Fruit fly (Drosophila melanogaster) whole organism, embryonic: ENCODE results near the gene Cpr30B.

Experiments
- C15 ChIP-seq: fragments of 200-800 bp; sonication (Bioruptor generic); IDR thresholded peaks from 3 replicates; pipeline ENCODE4 v1.3.6; 2022; ENCODE audit warnings: missing biosample characterization, missing genetic modification characterization
- CG10267 ChIP-seq: fragments of 200-800 bp; sonication (Bioruptor generic); optimal IDR thresholded peaks from 2 replicates; lab custom pipeline; 2018; ENCODE audit warnings: missing biosample characterization, mild to moderate bottlenecking, missing genetic modification characterization, moderate library complexity
- CG10366 ChIP-seq: fragments of 200-800 bp; sonication (Bioruptor generic); IDR thresholded peaks from 2 replicates; pipeline ENCODE4 v1.3.6; 2022; ENCODE audit warnings: missing biosample characterization, missing genetic modification characterization
- CG11093 ChIP-seq: fragments of 200-800 bp; sonication (Bioruptor generic); IDR thresholded peaks from 3 replicates; pipeline ENCODE4 v1.3.6; 2022; ENCODE audit warnings: missing biosample characterization, missing genetic modification characterization
- CG12219 ChIP-seq: fragments of 200-800 bp; sonication (Bioruptor generic); optimal IDR thresholded peaks from 3 replicates; lab custom pipeline; 2018; ENCODE audit warnings: missing biosample characterization, mild to moderate bottlenecking, missing genetic modification characterization
- CG12236 ChIP-seq: fragments of 200-800 bp; sonication (Bioruptor generic); optimal IDR thresholded peaks from 2 replicates; lab custom pipeline; 2016; ENCODE audit warnings: missing biosample characterization, missing genetic modification characterization
- CG13775 ChIP-seq: fragments of 200-800 bp; sonication (Bioruptor generic); optimal IDR thresholded peaks from 3 replicates; lab custom pipeline; 2017; ENCODE audit warnings: missing biosample characterization, mild to moderate bottlenecking, missing genetic modification characterization
- CG14441 ChIP-seq: fragments of 200-800 bp; sonication (Bioruptor generic); IDR thresholded peaks from 2 replicates; pipeline ENCODE4 v1.3.6; 2022; ENCODE audit warnings: missing biosample characterization, missing genetic modification characterization
- CG15479 ChIP-seq: fragments of 200-800 bp; sonication (Bioruptor generic); optimal IDR thresholded peaks from 3 replicates; lab custom pipeline; 2019; ENCODE audit warnings: missing biosample characterization, mild to moderate bottlenecking, missing genetic modification characterization, moderate library complexity
- CG1602 ChIP-seq: fragments of 200-800 bp; sonication (Bioruptor generic); optimal IDR thresholded peaks from 3 replicates; lab custom pipeline; 2016; ENCODE audit warnings: missing biosample characterization, missing genetic modification characterization
- CG16813 ChIP-seq: fragments of 200-800 bp; sonication (Bioruptor generic); IDR thresholded peaks from 3 replicates; pipeline ENCODE4 v1.3.6; 2022; ENCODE audit warnings: missing biosample characterization, missing genetic modification characterization; ENCODE audit not compliant: partially characterized antibody
- CG18619 ChIP-seq: fragments of 200-800 bp; sonication (Bioruptor generic); optimal IDR thresholded peaks from 3 replicates; lab custom pipeline; 2017; ENCODE audit warnings: missing biosample characterization, mild to moderate bottlenecking, missing genetic modification characterization
- CG18764 ChIP-seq: fragments of 200-800 bp; sonication (Bioruptor generic); optimal IDR thresholded peaks from 3 replicates; lab custom pipeline; 2016; ENCODE audit warnings: missing biosample characterization, missing genetic modification characterization
- CG2199 ChIP-seq: fragments of 200-800 bp; sonication (Bioruptor generic); IDR thresholded peaks from 3 replicates; pipeline ENCODE4 v1.3.6; 2022; ENCODE audit warnings: missing biosample characterization, missing genetic modification characterization
- CG4282 ChIP-seq: fragments of 200-800 bp; sonication (Bioruptor generic); optimal IDR thresholded peaks from 2 replicates; lab custom pipeline; 2016; ENCODE audit warnings: missing biosample characterization, missing genetic modification characterization
- CG6854 ChIP-seq: fragments of 200-800 bp; sonication (Bioruptor generic); optimal IDR thresholded peaks from 3 replicates; lab custom pipeline; 2017; ENCODE audit warnings: missing biosample characterization, mild to moderate bottlenecking, missing genetic modification characterization
- CG7839 ChIP-seq: fragments of 200-800 bp; sonication (Bioruptor generic); optimal IDR thresholded peaks from 3 replicates; lab custom pipeline; 2018; ENCODE audit warnings: missing biosample characterization, mild to moderate bottlenecking, missing genetic modification characterization, moderate library complexity
- CG7987 ChIP-seq: fragments of 200-800 bp; sonication (Bioruptor generic); optimal IDR thresholded peaks from 2 replicates; lab custom pipeline; 2018; ENCODE audit warnings: missing biosample characterization, mild to moderate bottlenecking, missing genetic modification characterization, moderate library complexity
- CG8089 ChIP-seq: fragments of 200-800 bp; sonication (Bioruptor generic); optimal IDR thresholded peaks from 3 replicates; lab custom pipeline; 2016; ENCODE audit warnings: missing biosample characterization, missing genetic modification characterization
- CG8388 ChIP-seq: fragments of 200-800 bp; sonication (Bioruptor generic); optimal IDR thresholded peaks from 2 replicates; lab custom pipeline; 2019; ENCODE audit warnings: missing biosample characterization, mild to moderate bottlenecking, missing genetic modification characterization, moderate library complexity
- CG8765 ChIP-seq: fragments of 200-800 bp; sonication (Bioruptor generic); IDR thresholded peaks from 2 replicates; pipeline ENCODE4 v1.3.6; 2022; ENCODE audit warnings: missing biosample characterization, missing genetic modification characterization
- CG9437 ChIP-seq: fragments of 200-800 bp; sonication (Bioruptor generic); optimal IDR thresholded peaks from 2 replicates; lab custom pipeline; 2018; ENCODE audit warnings: missing biosample characterization, mild to moderate bottlenecking, missing genetic modification characterization
- CG9727 ChIP-seq: fragments of 200-800 bp; sonication (Bioruptor generic); optimal IDR thresholded peaks from 3 replicates; lab custom pipeline; 2017; ENCODE audit warnings: missing biosample characterization, mild to moderate bottlenecking, missing genetic modification characterization
- CG9876 ChIP-seq: fragments of 200-800 bp; sonication (Bioruptor generic); optimal IDR thresholded peaks from 2 replicates; lab custom pipeline; 2016; ENCODE audit warnings: missing biosample characterization, missing genetic modification characterization
- HLH4C ChIP-seq: fragments of 200-800 bp; sonication (Bioruptor generic); IDR thresholded peaks from 3 replicates; pipeline ENCODE4 v1.3.6; 2022; ENCODE audit warnings: missing biosample characterization, missing genetic modification characterization; ENCODE audit not compliant: partially characterized antibody
- Hand ChIP-seq: fragments of 200-800 bp; sonication (Bioruptor generic); optimal IDR thresholded peaks from 2 replicates; lab custom pipeline; 2017; ENCODE audit warnings: mild to moderate bottlenecking, missing biosample characterization, missing genetic modification reagents, missing genetic modification characterization
- Hr78 ChIP-seq, 2 experiments: fragments of 200-800 bp in 1 of 2; fragments of >200 bp in 1 of 2; sonication (Bioruptor generic) in 1 of 2; optimal IDR thresholded peaks; 2 replicates each; lab custom pipeline; 2017 to 2019; ENCODE audit warnings: missing biosample characterization in 2 of 2, missing genetic modification characterization in 2 of 2, mild to moderate bottlenecking in 1 of 2, moderate library complexity in 1 of 2
- Lhr ChIP-seq: fragments of 200-800 bp; sonication (Bioruptor generic); optimal IDR thresholded peaks from 3 replicates; lab custom pipeline; 2017; ENCODE audit warnings: mild to moderate bottlenecking, missing biosample characterization, missing genetic modification reagents, missing genetic modification characterization
- Xrp1 ChIP-seq: fragments of 200-800 bp; sonication (Bioruptor generic); IDR thresholded peaks from 2 replicates; pipeline ENCODE4 v1.3.6; 2022; ENCODE audit warnings: missing biosample characterization, missing genetic modification characterization
- amos ChIP-seq: fragments of 200-800 bp; sonication (Bioruptor generic); IDR thresholded peaks from 2 replicates; pipeline ENCODE4 v1.3.6; 2022; ENCODE audit warnings: missing biosample characterization, missing genetic modification characterization; ENCODE audit not compliant: partially characterized antibody
- bbx ChIP-seq: fragments of 200-800 bp; sonication (Bioruptor generic); IDR thresholded peaks from 2 replicates; pipeline ENCODE4 v1.3.6; 2022; ENCODE audit warnings: missing biosample characterization, missing genetic modification characterization; ENCODE audit not compliant: partially characterized antibody
- bowl ChIP-seq: fragments of 200-800 bp; sonication (Bioruptor generic); IDR thresholded peaks from 2 replicates; pipeline ENCODE4 v1.3.6; 2022; ENCODE audit warnings: missing biosample characterization, missing genetic modification characterization
- cato ChIP-seq: fragments of 200-800 bp; sonication (Bioruptor generic); optimal IDR thresholded peaks from 2 replicates; lab custom pipeline; 2016; ENCODE audit warnings: missing biosample characterization, missing genetic modification characterization, borderline replicate concordance
- caup ChIP-seq: fragments of 200-800 bp; sonication (Bioruptor generic); optimal IDR thresholded peaks from 3 replicates; lab custom pipeline; 2017; ENCODE audit warnings: missing biosample characterization, mild to moderate bottlenecking, missing genetic modification characterization, moderate library complexity; ENCODE audit not compliant: severe bottlenecking
- chif ChIP-seq, 2 experiments: fragments of 200-800 bp; sonication (Bioruptor generic); optimal IDR thresholded peaks; 3 replicates each; lab custom pipeline; 2016; ENCODE audit warnings: missing biosample characterization in 2 of 2, missing genetic modification characterization in 2 of 2
- ci ChIP-seq: fragments of 200-800 bp; sonication (Bioruptor generic); IDR thresholded peaks from 3 replicates; pipeline ENCODE4 v1.3.6; 2022; ENCODE audit warnings: missing biosample characterization, missing genetic modification characterization
- croc ChIP-seq: fragments of 200-800 bp; sonication (Bioruptor generic); conservative IDR thresholded peaks from 3 replicates; pipeline ENCODE4 v1.3.6; 2022; ENCODE audit warnings: missing biosample characterization, missing genetic modification characterization
- dan ChIP-seq: fragments of 200-800 bp; sonication (Bioruptor generic); IDR thresholded peaks from 2 replicates; pipeline ENCODE4 v1.3.6; 2022; ENCODE audit warnings: missing biosample characterization, missing genetic modification characterization
- dmrt11E ChIP-seq: fragments of 200-800 bp; sonication (Bioruptor generic); optimal IDR thresholded peaks from 3 replicates; lab custom pipeline; 2018; ENCODE audit warnings: missing biosample characterization, mild to moderate bottlenecking, missing genetic modification characterization, moderate library complexity
- fru ChIP-seq: fragments of >200 bp; optimal IDR thresholded peaks from 2 replicates; lab custom pipeline; 2017
- gem ChIP-seq: fragments of 200-800 bp; sonication (Bioruptor generic); optimal IDR thresholded peaks from 2 replicates; lab custom pipeline; 2019; ENCODE audit warnings: missing biosample characterization, mild to moderate bottlenecking, missing genetic modification characterization, moderate library complexity
- gt ChIP-seq: fragments of 200-800 bp; sonication (Bioruptor generic); IDR thresholded peaks from 2 replicates; pipeline ENCODE4 v1.3.6; 2022; ENCODE audit warnings: missing biosample characterization, missing genetic modification characterization
- nerfin-1 ChIP-seq: fragments of 200-800 bp; sonication (Bioruptor generic); optimal IDR thresholded peaks from 3 replicates; lab custom pipeline; 2019; ENCODE audit warnings: missing biosample characterization, mild to moderate bottlenecking, missing genetic modification characterization, moderate library complexity
- nmo ChIP-seq: fragments of 200-800 bp; sonication (Bioruptor generic); optimal IDR thresholded peaks from 2 replicates; lab custom pipeline; 2018; ENCODE audit warnings: missing biosample characterization, mild to moderate bottlenecking, missing genetic modification characterization, moderate library complexity
- oc ChIP-seq: fragments of 200-800 bp; sonication (Bioruptor generic); optimal IDR thresholded peaks from 2 replicates; lab custom pipeline; 2018; ENCODE audit warnings: missing biosample characterization, mild to moderate bottlenecking, missing genetic modification characterization, moderate library complexity
- org-1 ChIP-seq: fragments of 200-800 bp; sonication (Bioruptor generic); optimal IDR thresholded peaks from 2 replicates; lab custom pipeline; 2017; ENCODE audit warnings: missing biosample characterization, missing genetic modification characterization
- peb ChIP-seq: fragments of 200-800 bp; sonication (Bioruptor generic); IDR thresholded peaks from 2 replicates; pipeline ENCODE4 v1.3.6; 2022; ENCODE audit warnings: missing biosample characterization, missing genetic modification characterization
- pzg ChIP-seq: fragments of 200-800 bp; sonication (Bioruptor generic); optimal IDR thresholded peaks from 3 replicates; lab custom pipeline; 2018; ENCODE audit warnings: missing biosample characterization, mild to moderate bottlenecking, missing genetic modification characterization, moderate library complexity
- sens-2 ChIP-seq: fragments of 200-800 bp; sonication (Bioruptor generic); IDR thresholded peaks from 2 replicates; pipeline ENCODE4 v1.3.6; 2022; ENCODE audit warnings: missing biosample characterization, missing genetic modification characterization
- tll ChIP-seq, 2 experiments: fragments of 200-800 bp in 1 of 2; fragments of >200 bp in 1 of 2; sonication (Bioruptor generic) in 1 of 2; optimal IDR thresholded peaks; 2 replicates each; lab custom pipeline; 2017 to 2019; ENCODE audit warnings: missing biosample characterization in 2 of 2, missing genetic modification characterization in 2 of 2, mild to moderate bottlenecking in 1 of 2, moderate library complexity in 1 of 2
- tna ChIP-seq: fragments of 200-800 bp; sonication (Bioruptor generic); IDR thresholded peaks from 2 replicates; pipeline ENCODE4 v1.3.6; 2022; ENCODE audit warnings: missing biosample characterization, missing genetic modification characterization; ENCODE audit not compliant: partially characterized antibody

Gene Cpr30B

dm6 chr2L:9524915-9525314 lies 17.8 kb upstream of the Cpr30B start (continued):
- TF ChIP-seq CG12236 (GFP tag; lab: Kevin White, UChicago) (peak; percentile 4), CG8388 (GFP tag; lab: Kevin White, UChicago) (peak; percentile 61), tna (no peak), CG12219 (GFP tag; lab: Kevin White, UChicago) (no peak), Hr78 (GFP tag; optimal IDR thresholded peaks at IDR 0.05; lab: Kevin White, UChicago) (no peak), croc (no peak), sens-2 (GFP tag; lab: Robert Waterston, UW) (no peak), bbx (GFP tag; lab: Robert Waterston, UW) (no peak), Hand (GFP tag; lab: Kevin White, UChicago) (no peak), CG16813 (no peak), CG10267 (tag; lab: Kevin White, UChicago) (no peak), dan (GFP tag; lab: Robert Waterston, UW) (no peak), cato (GFP tag; lab: Kevin White, UChicago) (no peak), CG14441 (GFP tag; lab: Robert Waterston, UW) (no peak), peb (GFP tag; lab: Robert Waterston, UW) (no peak), CG9727 (no peak), bowl (GFP tag; lab: Robert Waterston, UW) (no peak), CG10366 (GFP tag; lab: Robert Waterston, UW) (no peak), tll (GFP tag; optimal IDR thresholded peaks at IDR 0.05; lab: Kevin White, UChicago) (no peak), pzg (GFP tag; lab: Kevin White, UChicago) (no peak), Lhr (no peak), gem (tag; lab: Kevin White, UChicago) (no peak), dmrt11E (tag; lab: Kevin White, UChicago) (no peak), Xrp1 (GFP tag; lab: Robert Waterston, UW) (no peak), CG9876 (GFP tag; lab: Kevin White, UChicago) (no peak), nerfin-1 (tag; lab: Kevin White, UChicago) (no peak), oc (no peak), CG7987 (GFP tag; lab: Kevin White, UChicago) (no peak), CG1602 (GFP tag; lab: Kevin White, UChicago) (no peak), CG13775 (GFP tag; lab: Kevin White, UChicago) (no peak), CG18764 (GFP tag; lab: Kevin White, UChicago) (no peak), CG11093 (GFP tag; lab: Robert Waterston, UW) (no peak), nmo (GFP tag; lab: Kevin White, UChicago) (no peak), CG15479 (GFP tag; lab: Kevin White, UChicago) (no peak), ci (0 out of 3 replicates have a peak, but pooled peaks have one; percentile 44), CG2199 (GFP tag; lab: Robert Waterston, UW) (0 out of 3 replicates have a peak, but pooled peaks have one; percentile 37), amos (GFP tag; lab: Robert Waterston, UW) (no peak), CG7839 (tag; lab: Kevin White, UChicago) (no peak)

- peak; percentile 87 for TF ChIP-seq CG6854 (GFP tag; lab: Kevin White, UChicago)
- peak; percentile 58; the same call in 1 of the 2 replicates for TF ChIP-seq gt (GFP tag; lab: Robert Waterston, UW)
- peak; percentile 92 for TF ChIP-seq caup (GFP tag; lab: Kevin White, UChicago)
- no peak for TF ChIP-seq fru (lab: Kevin White, UChicago)
- TF ChIP-seq CG8089 (GFP tag; lab: Kevin White, UChicago) = peak; percentile 90
- TF ChIP-seq C15 (GFP tag; lab: Robert Waterston, UW) = peak; percentile 68; the same call in 1 of the 3 replicates
- TF ChIP-seq CG9437 (GFP tag; lab: Kevin White, UChicago) = peak; percentile 21
- TF ChIP-seq nerfin-1 (tag; lab: Kevin White, UChicago) = peak; percentile 85
- TF ChIP-seq HLH4C (GFP tag; lab: Robert Waterston, UW) = no peak
- peak; percentile 81 for TF ChIP-seq CG4282 (GFP tag; lab: Kevin White, UChicago)
- peak; percentile 78 to 83 for TF ChIP-seq chif (GFP tag; optimal IDR thresholded peaks at IDR 0.05; lab: Kevin White, UChicago)
- TF ChIP-seq CG8765 (GFP tag; lab: Robert Waterston, UW) = no peak
- peak; percentile 89 for TF ChIP-seq CG18619 (GFP tag; lab: Kevin White, UChicago)
- TF ChIP-seq org-1 (GFP tag; lab: Kevin White, UChicago) = peak; percentile 89
Observed at dm6 chr2L:9525719-9526118, 17.0 kb upstream of the Cpr30B start.
